Worm (Caenorhabditis elegans) whole organism, L4 larva: ENCODE measurements around the gene nhr-9.

Experiments
- Y5F2A.4 ChIP-seq: fragments of 200-800 bp; sonication (Bioruptor generic); optimal IDR thresholded peaks from 2 replicates; lab custom pipeline; 2018; ENCODE audit warnings: mild to moderate bottlenecking, missing genetic modification characterization, missing compliant biosample characterization
- ama-1 ChIP-seq: fragments of 150-350 bp; optimal IDR thresholded peaks from 2 replicates; lab custom pipeline; 2014; ENCODE audit warnings: inconsistent platforms, mixed read lengths
- ceh-44 ChIP-seq: fragments of 200-800 bp; sonication (Bioruptor generic); IDR thresholded peaks from 2 replicates; pipeline ENCODE4 v1.3.6; 2022; ENCODE audit warnings: missing genetic modification reagents, missing genetic modification characterization, missing compliant biosample characterization
- fos-1 ChIP-seq: fragments of 150-350 bp; optimal IDR thresholded peaks from 2 replicates; lab custom pipeline; 2014; ENCODE audit warnings: missing biosample characterization, missing genetic modification characterization
- lim-7 ChIP-seq: fragments of 200-800 bp; sonication (Bioruptor generic); IDR thresholded peaks from 2 replicates; pipeline ENCODE4 v1.3.6; 2022; ENCODE audit warnings: missing genetic modification characterization, missing compliant biosample characterization
- nhr-28 ChIP-seq: fragments of 150-350 bp; optimal IDR thresholded peaks from 2 replicates; lab custom pipeline; 2014; ENCODE audit warnings: missing biosample characterization, missing genetic modification characterization
- nhr-77 ChIP-seq: fragments of 150-350 bp; optimal IDR thresholded peaks from 2 replicates; lab custom pipeline; 2014; ENCODE audit warnings: missing biosample characterization, missing genetic modification characterization
- rbr-2 ChIP-seq: sonication (generic microtip); optimal IDR thresholded peaks from 2 replicates; lab custom pipeline; 2016; ENCODE audit warnings: missing genotype, missing genetic modification characterization, missing compliant biosample characterization
- unc-62 ChIP-seq, 3 experiments: fragments of 150-350 bp in 1 of 3; sonication (generic microtip); optimal IDR thresholded peaks in 2 of 3; peaks in 1 of 3; 1 replicate in 1 of 3; 2 replicates in 2 of 3; lab custom pipeline; 2014 to 2017; ENCODE audit warnings: missing biosample characterization in 3 of 3, missing genetic modification characterization in 3 of 3, missing genetic modification reagents in 3 of 3, missing genotype in 1 of 3
- ztf-11 ChIP-seq: fragments of 150-350 bp; optimal IDR thresholded peaks from 2 replicates; lab custom pipeline; 2014; ENCODE audit warnings: missing biosample characterization, missing genetic modification characterization

ce11 chrIII:7122860-7123259 is 27.6 kb downstream of the nhr-9 start, which contains the start of the genes B0280.9 and rpia-1:
- no peak for TF ChIP-seq Y5F2A.4
- TF ChIP-seq nhr-77 (tag; lab: Kevin White, UChicago), result peak; percentile 41
- TF ChIP-seq ztf-11 (tag; lab: Kevin White, UChicago), result no peak
- no peak for TF ChIP-seq ama-1 (lab: Kevin White, UChicago)
- peak in 1 of 2 experiments; percentile 73 for TF ChIP-seq unc-62 (GFP tag; optimal IDR thresholded peaks at IDR 0.05 in 1 of 2; lab: Kevin White, UChicago)
- TF ChIP-seq unc-62 (tag; optimal IDR thresholded peaks at IDR 0.05; lab: Kevin White, UChicago), result no peak
- peak; percentile 6 for TF ChIP-seq nhr-28 (tag; lab: Kevin White, UChicago)
- TF ChIP-seq fos-1 (tag; lab: Kevin White, UChicago), result no peak
- no peak for TF ChIP-seq ceh-44
- TF ChIP-seq lim-7 (GFP tag; lab: Robert Waterston, UW), result no peak
- no peak for TF ChIP-seq rbr-2 (tag; lab: Kevin White, UChicago)
